Worm (Caenorhabditis elegans) whole organism, early embryonic: Measurements from ENCODE around the gene C25H3.17.

Source experiments
- B0310.2 ChIP-seq: sonication (generic microtip); optimal IDR thresholded peaks from 2 replicates; lab custom pipeline; 2016; ENCODE audit warnings: mild to moderate bottlenecking, missing genetic modification characterization, missing compliant biosample characterization
- F13C5.2 ChIP-seq: sonication (generic microtip); optimal IDR thresholded peaks from 2 replicates; lab custom pipeline; 2017; ENCODE audit warnings: mild to moderate bottlenecking, missing genetic modification characterization, inconsistent platforms, missing compliant biosample characterization
- aly-1 ChIP-seq: sonication (generic microtip); optimal IDR thresholded peaks from 2 replicates; lab custom pipeline; 2016; ENCODE audit warnings: missing genetic modification characterization, missing compliant biosample characterization
- ama-1 ChIP-seq: fragments of 150-350 bp; optimal IDR thresholded peaks from 2 replicates; lab custom pipeline; 2014
- flt-1 ChIP-seq: fragments of 200-800 bp; sonication (Bioruptor generic); IDR thresholded peaks from 2 replicates; pipeline ENCODE4 v1.3.6; 2022; ENCODE audit warnings: missing genetic modification characterization, missing compliant biosample characterization
- hmbx-1 ChIP-seq: sonication (generic microtip); optimal IDR thresholded peaks from 2 replicates; lab custom pipeline; 2016; ENCODE audit warnings: mild to moderate bottlenecking, missing genetic modification characterization, missing compliant biosample characterization
- hmg-4 ChIP-seq: fragments of 200-800 bp; sonication (Bioruptor generic); optimal IDR thresholded peaks from 2 replicates; lab custom pipeline; 2018; ENCODE audit warnings: mild to moderate bottlenecking, missing genetic modification characterization, missing compliant biosample characterization
- hnd-1 ChIP-seq: sonication (generic microtip); optimal IDR thresholded peaks from 2 replicates; lab custom pipeline; 2016; ENCODE audit warnings: missing genetic modification characterization, missing compliant biosample characterization
- scrt-1 ChIP-seq: fragments of 200-800 bp; sonication (Bioruptor generic); IDR thresholded peaks from 2 replicates; pipeline ENCODE4 v1.3.6; 2022; ENCODE audit warnings: missing genetic modification characterization, missing compliant biosample characterization
- sea-1 ChIP-seq: fragments of 200-800 bp; sonication (Bioruptor generic); conservative IDR thresholded peaks from 2 replicates; pipeline ENCODE4 v1.3.6; 2022; ENCODE audit warnings: missing genetic modification characterization, missing compliant biosample characterization
- tbx-11 ChIP-seq: fragments of 200-800 bp; sonication (Bioruptor generic); IDR thresholded peaks from 2 replicates; pipeline ENCODE4 v1.3.6; 2022; ENCODE audit warnings: missing genetic modification characterization, missing compliant biosample characterization

DNA sequence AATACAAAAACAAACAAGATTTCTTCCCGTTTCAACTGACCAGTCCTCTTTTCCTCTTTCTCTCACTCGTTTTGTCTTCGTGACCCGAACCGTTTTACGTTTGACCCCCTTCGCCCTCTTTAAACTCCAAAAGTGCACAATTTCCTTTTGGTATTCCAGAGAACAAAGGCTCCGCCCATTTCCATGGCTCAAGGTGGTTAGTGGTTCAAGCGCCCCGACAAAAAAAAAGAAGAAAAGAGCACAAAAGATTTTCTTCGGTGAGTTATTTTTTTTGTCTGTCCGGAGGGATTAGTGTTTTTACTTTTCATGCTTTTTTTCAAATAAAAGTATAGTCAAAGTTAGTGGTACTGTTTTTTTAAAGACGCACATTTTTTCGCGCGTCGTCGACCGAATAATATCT is 38.1 kb upstream of the C25H3.17 start, which contains the start of gene osta-2:
- no peak for TF ChIP-seq ama-1 (lab: Kevin White, UChicago)
- TF ChIP-seq B0310.2 (tag; lab: Kevin White, UChicago), result no peak
- TF ChIP-seq sea-1 (GFP tag; lab: Robert Waterston, UW), result no peak
- no peak for TF ChIP-seq flt-1 (GFP tag; lab: Robert Waterston, UW)
- no peak for TF ChIP-seq scrt-1 (GFP tag; lab: Robert Waterston, UW)
- no peak for TF ChIP-seq hmg-4 (GFP tag; lab: Kevin White, UChicago)
- no peak for TF ChIP-seq F13C5.2 (tag; lab: Kevin White, UChicago)
- no peak for TF ChIP-seq tbx-11 (GFP tag; lab: Robert Waterston, UW)
- no peak for TF ChIP-seq aly-1 (tag; lab: Kevin White, UChicago)
- TF ChIP-seq hnd-1, result no peak
- no peak for TF ChIP-seq hmbx-1 (tag; lab: Kevin White, UChicago)
